Worm (Caenorhabditis elegans) whole organism, L2 larva: Measurements from ENCODE around the gene ZK54.3.

Source experiments
- C34F6.9 ChIP-seq: fragments of 150-350 bp; optimal IDR thresholded peaks from 2 replicates; lab custom pipeline; 2014; ENCODE audit warnings: missing biosample characterization, missing genetic modification characterization
- F13H6.1 ChIP-seq: sonication (generic microtip); optimal IDR thresholded peaks from 2 replicates; lab custom pipeline; 2016; ENCODE audit warnings: missing genetic modification characterization, missing compliant biosample characterization
- R02D3.7 ChIP-seq: fragments of 150-350 bp; optimal IDR thresholded peaks from 2 replicates; lab custom pipeline; 2014; ENCODE audit warnings: missing biosample characterization, missing genetic modification characterization
- Y55F3AM.14 ChIP-seq: fragments of 200-800 bp; sonication (Bioruptor generic); optimal IDR thresholded peaks from 2 replicates; lab custom pipeline; 2018; ENCODE audit warnings: mild to moderate bottlenecking, missing genetic modification characterization, missing compliant biosample characterization
- ZK546.5 ChIP-seq: sonication (generic microtip); optimal IDR thresholded peaks from 2 replicates; lab custom pipeline; 2017; ENCODE audit warnings: missing biosample characterization, missing genetic modification characterization
- alr-1 ChIP-seq: fragments of 150-350 bp; optimal IDR thresholded peaks from 2 replicates; lab custom pipeline; 2014; ENCODE audit warnings: missing biosample characterization, missing genetic modification characterization
- aly-2 ChIP-seq: fragments of 150-350 bp; optimal IDR thresholded peaks from 2 replicates; lab custom pipeline; 2014; ENCODE audit warnings: missing biosample characterization, missing genetic modification characterization
- crh-2 ChIP-seq: sonication (generic microtip); optimal IDR thresholded peaks from 2 replicates; lab custom pipeline; 2017; ENCODE audit warnings: missing biosample characterization, missing genetic modification characterization
- dmd-4 ChIP-seq: sonication (generic microtip); optimal IDR thresholded peaks from 2 replicates; lab custom pipeline; 2017; ENCODE audit warnings: missing biosample characterization, missing genetic modification characterization
- elt-1 ChIP-seq: fragments of 150-350 bp; optimal IDR thresholded peaks from 2 replicates; lab custom pipeline; 2014; ENCODE audit warnings: missing biosample characterization, missing genetic modification characterization
- elt-3 ChIP-seq: sonication (generic microtip); optimal IDR thresholded peaks from 2 replicates; lab custom pipeline; 2017; ENCODE audit warnings: missing biosample characterization, missing genetic modification characterization
- fos-1 ChIP-seq: fragments of 150-350 bp; optimal IDR thresholded peaks from 2 replicates; lab custom pipeline; 2014; ENCODE audit warnings: missing biosample characterization, missing genetic modification characterization
- gmeb-1 ChIP-seq: fragments of 150-350 bp; optimal IDR thresholded peaks from 2 replicates; lab custom pipeline; 2014; ENCODE audit warnings: missing biosample characterization, missing genetic modification characterization
- lin-13 ChIP-seq: fragments of 150-350 bp; optimal IDR thresholded peaks from 2 replicates; lab custom pipeline; 2014; ENCODE audit warnings: missing biosample characterization, missing genetic modification reagents, missing genetic modification characterization
- lsy-2 ChIP-seq, 2 experiments: fragments of 150-350 bp in 1 of 2; sonication (generic microtip) in 1 of 2; optimal IDR thresholded peaks; 2 replicates each; lab custom pipeline; 2014 to 2017; ENCODE audit warnings: missing biosample characterization in 2 of 2, missing genetic modification characterization in 2 of 2
- mbf-1 ChIP-seq: sonication (generic microtip); optimal IDR thresholded peaks from 2 replicates; lab custom pipeline; 2017; ENCODE audit warnings: missing biosample characterization, missing genetic modification characterization
- nhr-10 ChIP-seq: sonication (generic microtip); optimal IDR thresholded peaks from 2 replicates; lab custom pipeline; 2017; ENCODE audit warnings: missing biosample characterization, missing genetic modification characterization
- nhr-12 ChIP-seq: fragments of 150-350 bp; optimal IDR thresholded peaks from 2 replicates; lab custom pipeline; 2014; ENCODE audit warnings: missing biosample characterization, missing genetic modification characterization
- nhr-129 ChIP-seq: fragments of 150-350 bp; optimal IDR thresholded peaks from 2 replicates; lab custom pipeline; 2014; ENCODE audit warnings: missing biosample characterization, missing genetic modification characterization
- nhr-21 ChIP-seq: fragments of 150-350 bp; optimal IDR thresholded peaks from 2 replicates; lab custom pipeline; 2014; ENCODE audit warnings: missing biosample characterization, missing genetic modification characterization
- nhr-237 ChIP-seq: fragments of 150-350 bp; optimal IDR thresholded peaks from 2 replicates; lab custom pipeline; 2014; ENCODE audit warnings: missing biosample characterization, missing genetic modification characterization
- nhr-25 ChIP-seq: fragments of 150-350 bp; sonication (generic microtip); optimal IDR thresholded peaks from 3 replicates; lab custom pipeline; 2014; ENCODE audit warnings: missing biosample characterization, missing genetic modification characterization
- nhr-6 ChIP-seq: fragments of 150-350 bp; optimal IDR thresholded peaks from 2 replicates; lab custom pipeline; 2014; ENCODE audit warnings: missing biosample characterization, missing genetic modification characterization
- nhr-77 ChIP-seq: fragments of 150-350 bp; optimal IDR thresholded peaks from 2 replicates; lab custom pipeline; 2014; ENCODE audit warnings: missing biosample characterization, missing genetic modification characterization
- sem-4 ChIP-seq: fragments of 150-350 bp; optimal IDR thresholded peaks from 2 replicates; lab custom pipeline; 2014; ENCODE audit warnings: missing biosample characterization, missing genetic modification reagents, missing genetic modification characterization
- skn-1 ChIP-seq: sonication (generic microtip); optimal IDR thresholded peaks from 2 replicates; lab custom pipeline; 2017; ENCODE audit warnings: missing biosample characterization, missing genetic modification characterization
- sma-3 ChIP-seq: sonication (generic microtip); optimal IDR thresholded peaks from 2 replicates; lab custom pipeline; 2016; ENCODE audit warnings: missing genetic modification reagents, missing genetic modification characterization, missing compliant biosample characterization
- sma-9 ChIP-seq, 2 experiments: fragments of 150-350 bp in 1 of 2; sonication (generic microtip) in 1 of 2; optimal IDR thresholded peaks; 2 replicates each; lab custom pipeline; 2014 to 2016; ENCODE audit warnings: missing genetic modification characterization in 2 of 2, mild to moderate bottlenecking in 1 of 2, missing biosample characterization in 1 of 2, missing compliant biosample characterization in 1 of 2, missing genetic modification reagents in 1 of 2, moderate library complexity in 1 of 2
- unc-55 ChIP-seq: fragments of 150-350 bp; sonication (generic microtip); optimal IDR thresholded peaks from 3 replicates; lab custom pipeline; 2014; ENCODE audit warnings: missing biosample characterization, missing genetic modification reagents, missing genetic modification characterization
- unc-62 ChIP-seq: fragments of 150-350 bp; optimal IDR thresholded peaks from 2 replicates; lab custom pipeline; 2014; ENCODE audit warnings: missing biosample characterization, missing genetic modification reagents, missing genetic modification characterization
- ztf-1 ChIP-seq: fragments of 200-800 bp; sonication (Bioruptor generic); conservative IDR thresholded peaks from 2 replicates; pipeline ENCODE4 v1.3.6; 2022; ENCODE audit warnings: missing genetic modification characterization, missing compliant biosample characterization
- ztf-11 ChIP-seq: sonication (generic microtip); optimal IDR thresholded peaks from 2 replicates; lab custom pipeline; 2017; ENCODE audit warnings: missing biosample characterization, missing genetic modification characterization
- ztf-4 ChIP-seq: fragments of 150-350 bp; optimal IDR thresholded peaks from 2 replicates; lab custom pipeline; 2014; ENCODE audit warnings: missing biosample characterization, missing genetic modification characterization

The ZK54.3 gene

ce11 chrX:17471703-17472102, 4.9 kb upstream of the ZK54.3 start:
- TF ChIP-seq sma-9 (GFP tag; optimal IDR thresholded peaks at IDR 0.05; lab: Kevin White, UChicago), result peak; percentile 88
- no peak for TF ChIP-seq sma-9 (tag; optimal IDR thresholded peaks at IDR 0.05; lab: Kevin White, UChicago)
- peak; percentile 52 for TF ChIP-seq fos-1
- peak; percentile 29 for TF ChIP-seq nhr-129 (tag; lab: Kevin White, UChicago)
- TF ChIP-seq elt-3 (tag; lab: Kevin White, UChicago), result no peak
- peak; percentile 51 for TF ChIP-seq crh-2 (tag; lab: Kevin White, UChicago)
- TF ChIP-seq ztf-11, result no peak
- no peak for TF ChIP-seq nhr-21 (tag; lab: Kevin White, UChicago)
- TF ChIP-seq Y55F3AM.14 (GFP tag; lab: Kevin White, UChicago), result no peak
- TF ChIP-seq lin-13 (GFP tag; lab: Kevin White, UChicago), result no peak
- TF ChIP-seq F13H6.1, result peak; percentile 61
- no peak for TF ChIP-seq aly-2 (tag; lab: Kevin White, UChicago)
- TF ChIP-seq unc-62 (GFP tag; lab: Kevin White, UChicago), result no peak
- no peak for TF ChIP-seq sem-4
- TF ChIP-seq dmd-4 (tag; lab: Kevin White, UChicago), result no peak

DNA sequence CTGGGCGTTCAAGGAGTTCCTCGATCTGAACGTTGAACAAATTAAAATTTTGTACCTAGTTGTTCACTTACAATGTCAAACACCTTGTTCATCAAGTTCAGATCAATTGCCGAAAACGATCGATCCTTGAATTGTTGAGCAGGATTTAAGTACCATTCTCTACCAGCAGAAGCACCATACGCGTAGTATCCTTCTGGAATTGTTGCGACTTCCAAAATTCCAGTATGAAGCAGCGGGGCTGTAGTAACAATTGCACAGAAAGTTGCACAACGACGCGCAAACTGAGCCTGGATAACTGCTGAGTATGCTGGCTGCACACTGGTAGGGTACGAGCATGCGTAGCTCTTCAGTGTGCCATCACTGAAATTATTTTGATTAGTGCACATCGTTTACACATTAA, 1.7 kb upstream of the ZK54.3 start:
- TF ChIP-seq R02D3.7 (tag; lab: Kevin White, UChicago) (no peak), ztf-11 (no peak), skn-1 (tag; lab: Kevin White, UChicago) (no peak), lin-13 (GFP tag; lab: Kevin White, UChicago) (no peak), crh-2 (tag; lab: Kevin White, UChicago) (no peak), unc-55 (GFP tag; lab: Kevin White, UChicago) (no peak), ztf-4 (no peak), unc-62 (GFP tag; lab: Kevin White, UChicago) (no peak), lsy-2 (tag; optimal IDR thresholded peaks at IDR 0.05; lab: Kevin White, UChicago) (no peak), elt-1 (tag; lab: Kevin White, UChicago) (no peak), nhr-25 (no peak), sma-9 (GFP tag; optimal IDR thresholded peaks at IDR 0.05; lab: Kevin White, UChicago) (no peak), sma-9 (tag; optimal IDR thresholded peaks at IDR 0.05; lab: Kevin White, UChicago) (no peak), ztf-1 (GFP tag; lab: Robert Waterston, UW) (no peak), nhr-10 (tag; lab: Kevin White, UChicago) (no peak), ZK546.5 (tag; lab: Kevin White, UChicago) (no peak)

ce11 chrX:17464801-17465200, 2.0 kb downstream of the ZK54.3 start, which contains the start of gene slc-17.1:
slc-17.1 (minus strand) TSS chrX:17464901.
- TF ChIP-seq nhr-12 (tag; lab: Kevin White, UChicago) (no peak), unc-55 (GFP tag; lab: Kevin White, UChicago) (peak; percentile 2), nhr-77 (tag; lab: Kevin White, UChicago) (no peak)

ce11 chrX:17461958-17462357, 4.8 kb downstream of the ZK54.3 start:
- TF ChIP-seq C34F6.9 (tag; lab: Kevin White, UChicago), result peak; percentile 21
- peak; percentile 40 for TF ChIP-seq nhr-129 (tag; lab: Kevin White, UChicago)
- no peak for TF ChIP-seq ZK546.5 (tag; lab: Kevin White, UChicago)
- TF ChIP-seq, all 48 proteins: peak for 2

ce11 chrX:17458887-17459286, 7.9 kb downstream of the ZK54.3 start, which contains the start of gene mlc-1:
mlc-1 (plus strand) TSS chrX:17459210.
- TF ChIP-seq sma-9 (GFP tag; optimal IDR thresholded peaks at IDR 0.05; lab: Kevin White, UChicago) (peak; percentile 39), sma-9 (tag; optimal IDR thresholded peaks at IDR 0.05; lab: Kevin White, UChicago) (no peak), F13H6.1 (peak; percentile 54), nhr-25 (no peak), lsy-2 (tag; optimal IDR thresholded peaks at IDR 0.05; lab: Kevin White, UChicago) (no peak), mbf-1 (tag; lab: Kevin White, UChicago) (no peak), gmeb-1 (tag; lab: Kevin White, UChicago) (no peak), C34F6.9 (tag; lab: Kevin White, UChicago) (no peak), unc-55 (GFP tag; lab: Kevin White, UChicago) (no peak), sem-4 (no peak), Y55F3AM.14 (GFP tag; lab: Kevin White, UChicago) (no peak), ztf-4 (no peak), nhr-6 (tag; lab: Kevin White, UChicago) (no peak), crh-2 (tag; lab: Kevin White, UChicago) (no peak), elt-3 (tag; lab: Kevin White, UChicago) (no peak), nhr-237 (tag; lab: Kevin White, UChicago) (no peak), unc-62 (GFP tag; lab: Kevin White, UChicago) (no peak), nhr-12 (tag; lab: Kevin White, UChicago) (no peak), fos-1 (no peak), ztf-1 (GFP tag; lab: Robert Waterston, UW) (no peak), alr-1 (tag; lab: Kevin White, UChicago) (no peak), R02D3.7 (tag; lab: Kevin White, UChicago) (no peak), sma-3 (GFP tag; lab: Kevin White, UChicago) (no peak), ZK546.5 (tag; lab: Kevin White, UChicago) (no peak), nhr-129 (tag; lab: Kevin White, UChicago) (peak; percentile 18)
